Worm (Caenorhabditis elegans) whole organism, L4 larva: ENCODE measurements around the gene rps-16.

Experiments used
- F49E8.2 ChIP-seq: sonication (generic microtip); optimal IDR thresholded peaks from 2 replicates; lab custom pipeline; 2016; ENCODE audit warnings: missing compliant biosample characterization, mild to moderate bottlenecking, missing genetic modification characterization, borderline replicate concordance
- ZK546.5 ChIP-seq, 2 experiments: sonication (generic microtip); optimal IDR thresholded peaks; 2 replicates each; lab custom pipeline; 2017; ENCODE audit warnings: missing biosample characterization in 2 of 2, missing genetic modification characterization in 2 of 2
- ama-1 ChIP-seq: fragments of 150-350 bp; optimal IDR thresholded peaks from 2 replicates; lab custom pipeline; 2014; ENCODE audit warnings: inconsistent platforms, mixed read lengths
- daf-8 ChIP-seq: fragments of 200-800 bp; sonication (Bioruptor generic); IDR thresholded peaks from 2 replicates; pipeline ENCODE4 v1.3.6; 2022; ENCODE audit warnings: missing genetic modification characterization, missing compliant biosample characterization
- egl-27 ChIP-seq: sonication (generic microtip); optimal IDR thresholded peaks from 3 replicates; lab custom pipeline; 2017; ENCODE audit warnings: missing biosample characterization, missing genetic modification reagents, missing genetic modification characterization
- lin-13 ChIP-seq: fragments of 150-350 bp; optimal IDR thresholded peaks from 2 replicates; lab custom pipeline; 2014; ENCODE audit warnings: missing biosample characterization, missing genetic modification reagents, missing genetic modification characterization
- nhr-10 ChIP-seq: fragments of 150-350 bp; optimal IDR thresholded peaks from 2 replicates; lab custom pipeline; 2014; ENCODE audit warnings: missing biosample characterization, missing genetic modification characterization
- nhr-111 ChIP-seq: fragments of 200-800 bp; sonication (Bioruptor generic); optimal IDR thresholded peaks from 2 replicates; lab custom pipeline; 2018; ENCODE audit warnings: mild to moderate bottlenecking, missing genetic modification characterization, missing compliant biosample characterization
- nhr-237 ChIP-seq: sonication (generic microtip); optimal IDR thresholded peaks from 2 replicates; lab custom pipeline; 2017; ENCODE audit warnings: missing biosample characterization, missing genetic modification characterization
- pqm-1 ChIP-seq: sonication (generic microtip); optimal IDR thresholded peaks from 2 replicates; lab custom pipeline; 2017; ENCODE audit warnings: missing biosample characterization, missing genetic modification characterization
- set-16 ChIP-seq: fragments of 200-800 bp; sonication (Bioruptor generic); IDR thresholded peaks from 2 replicates; pipeline ENCODE4 v1.3.6; 2022; ENCODE audit warnings: missing genetic modification reagents, missing genetic modification characterization, missing compliant biosample characterization
- skn-1 ChIP-seq: fragments of 150-350 bp; optimal IDR thresholded peaks from 2 replicates; lab custom pipeline; 2014; ENCODE audit warnings: missing biosample characterization, missing genetic modification characterization

DNA sequence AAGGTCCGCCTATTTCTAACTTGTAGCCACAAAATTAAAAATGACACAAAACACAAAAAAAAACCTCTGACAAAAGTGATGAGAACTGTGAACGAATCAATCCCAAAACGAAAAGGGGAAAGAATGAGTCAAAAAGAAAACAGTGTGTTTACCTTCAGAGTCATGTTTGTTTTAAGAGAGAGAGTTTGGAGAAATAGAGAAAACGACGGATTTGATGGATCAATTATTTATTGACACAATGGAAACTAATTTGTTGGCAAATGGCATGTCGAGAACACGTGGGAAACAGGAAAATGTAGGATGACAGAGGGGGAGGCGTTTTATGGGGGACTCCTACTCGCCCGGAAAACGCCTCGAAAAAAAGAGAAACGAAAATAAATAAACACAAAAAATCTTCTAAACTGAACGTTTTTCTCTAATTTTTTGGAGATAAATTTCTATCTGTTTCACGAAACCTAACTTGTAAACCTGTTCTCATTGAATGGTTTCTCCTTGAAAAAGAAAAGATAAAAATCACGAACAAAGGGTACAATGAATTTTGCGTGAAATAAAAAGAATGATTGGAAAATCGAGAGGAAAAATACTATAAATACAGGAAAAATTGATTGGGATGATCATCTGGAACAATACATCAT lies 16.6 kb upstream of the rps-16 start:
- TF ChIP-seq ZK546.5 (tag; optimal IDR thresholded peaks at IDR 0.05; lab: Kevin White, UChicago) (no peak), pqm-1 (tag; lab: Kevin White, UChicago) (no peak), set-16 (GFP tag; lab: Robert Waterston, UW) (no peak), egl-27 (tag; lab: Kevin White, UChicago) (no peak), nhr-237 (tag; lab: Kevin White, UChicago) (no peak), daf-8 (no peak), nhr-111 (GFP tag; lab: Kevin White, UChicago) (no peak), skn-1 (tag; lab: Kevin White, UChicago) (no peak), nhr-10 (tag; lab: Kevin White, UChicago) (no peak), lin-13 (GFP tag; lab: Kevin White, UChicago) (no peak), ama-1 (lab: Kevin White, UChicago) (no peak), F49E8.2 (tag; lab: Kevin White, UChicago) (no peak)
